Fruit fly (Drosophila melanogaster): ENCODE data around the gene CG17931.

Gene CG17931

DNA sequence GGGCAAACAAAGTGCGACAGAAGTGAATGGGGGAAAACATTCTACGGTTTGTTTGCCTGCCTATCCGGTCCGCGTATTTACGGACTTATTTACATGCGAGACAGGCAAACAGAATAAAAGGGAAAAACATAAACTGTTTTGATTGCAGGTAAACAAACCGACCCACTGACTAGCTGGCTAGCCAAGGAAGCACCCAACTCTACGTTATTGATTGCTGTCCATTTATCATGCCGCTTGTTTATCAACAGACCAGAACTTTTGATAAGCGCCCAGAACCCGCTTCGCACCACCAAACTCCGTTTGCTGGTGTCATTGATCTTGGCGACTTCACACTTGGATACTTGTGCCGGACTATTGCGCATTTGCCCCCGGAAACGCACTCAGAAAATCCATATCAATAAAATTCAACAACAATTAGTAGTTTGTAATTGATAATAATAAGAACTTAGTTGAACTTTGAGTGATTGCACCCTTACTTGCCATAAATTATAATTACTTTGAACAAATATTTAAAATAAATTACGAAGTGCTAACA lies 27.4 kb downstream of the CG17931 start (continued):
- TF ChIP-seq CG2678 (tag; optimal IDR thresholded peaks at IDR 0.05): peak; percentile 72
- peak; percentile 64 for TF ChIP-seq CG7556 (GFP tag; optimal IDR thresholded peaks at IDR 0.05)
- peak; percentile 48 for TF ChIP-seq CG7987 (GFP tag; optimal IDR thresholded peaks at IDR 0.05)
- peak; percentile 23 to 64 for TF ChIP-seq chif (GFP tag; optimal IDR thresholded peaks at IDR 0.05)
- no peak for TF ChIP-seq gro (GFP tag; optimal IDR thresholded peaks at IDR 0.05)
- peak; percentile 66 for TF ChIP-seq Hmr (GFP tag; optimal IDR thresholded peaks at IDR 0.05)
- TF ChIP-seq CG7357 (GFP tag; IDR thresholded peaks at IDR 0.05): no peak
- TF ChIP-seq Six4 (GFP tag; optimal IDR thresholded peaks at IDR 0.05): peak; percentile 31
- TF ChIP-seq CG15011 (GFP tag; optimal IDR thresholded peaks at IDR 0.05): peak; percentile 52
- TF ChIP-seq tio (GFP tag; optimal IDR thresholded peaks at IDR 0.05): peak; percentile 64
- peak; percentile 30 for TF ChIP-seq slou (GFP tag; optimal IDR thresholded peaks at IDR 0.05)
- peak; percentile 52; the same call in 1 of the 3 replicates for TF ChIP-seq CG11560 (tag; IDR thresholded peaks at IDR 0.05)
- TF ChIP-seq CG7745 (tag; optimal IDR thresholded peaks at IDR 0.05): peak; percentile 77
- peak; percentile 60 for TF ChIP-seq CG2120 (GFP tag; optimal IDR thresholded peaks at IDR 0.05)
- peak; percentile 53 for TF ChIP-seq CG12071 (GFP tag; optimal IDR thresholded peaks at IDR 0.05)
- TF ChIP-seq CG10543 (GFP tag; optimal IDR thresholded peaks at IDR 0.05): peak; percentile 70
- TF ChIP-seq hbn (GFP tag; IDR thresholded peaks at IDR 0.05; ENCODE audit: partially characterized antibody): no peak
- TF ChIP-seq ERR (GFP tag; optimal IDR thresholded peaks at IDR 0.05): peak; percentile 26
- TF ChIP-seq grn (GFP tag; optimal IDR thresholded peaks at IDR 0.05): peak; percentile 77
- TF ChIP-seq ash1 (GFP tag; optimal IDR thresholded peaks at IDR 0.05): no peak
- peak; percentile 75 for TF ChIP-seq Vsx1 (GFP tag; optimal IDR thresholded peaks at IDR 0.05)
- peak; percentile 9 for TF ChIP-seq CG6854 (GFP tag; optimal IDR thresholded peaks at IDR 0.05)
- peak; percentile 30; the same call in 1 of the 2 replicates for TF ChIP-seq CG4730 (GFP tag; IDR thresholded peaks at IDR 0.05)
- peak; percentile 53 for TF ChIP-seq btn (GFP tag; optimal IDR thresholded peaks at IDR 0.05)
- no peak for TF ChIP-seq CG11504 (tag; optimal IDR thresholded peaks at IDR 0.05)
- peak; percentile 83 for TF ChIP-seq ATbp (GFP tag; optimal IDR thresholded peaks at IDR 0.05)
- TF ChIP-seq CG31224 (GFP tag; IDR thresholded peaks at IDR 0.05): peak; percentile 29; the same call in 1 of the 2 replicates
- peak; percentile 89 for TF ChIP-seq CG33557 (GFP tag; optimal IDR thresholded peaks at IDR 0.05)
- no peak for TF ChIP-seq ssp (GFP tag; IDR thresholded peaks at IDR 0.05)
- peak; percentile 61; the same call in 1 of the 2 replicates for TF ChIP-seq sim (GFP tag; IDR thresholded peaks at IDR 0.05)
- TF ChIP-seq CG4282 (GFP tag; optimal IDR thresholded peaks at IDR 0.05): no peak
- peak; percentile 42 for TF ChIP-seq CG10274 (GFP tag; optimal IDR thresholded peaks at IDR 0.05)
- TF ChIP-seq toy (GFP tag; IDR thresholded peaks at IDR 0.05): peak; percentile 56; the same call in 1 of the 2 replicates
- TF ChIP-seq sc (optimal IDR thresholded peaks at IDR 0.05): no peak
- TF ChIP-seq sc (GFP tag; optimal IDR thresholded peaks at IDR 0.05): peak; percentile 83
- peak; percentile 39 for TF ChIP-seq NC2β (GFP tag; optimal IDR thresholded peaks at IDR 0.05)
- peak; percentile 74 for TF ChIP-seq caup (GFP tag; optimal IDR thresholded peaks at IDR 0.05; ENCODE audit: severe bottlenecking)
- peak; percentile 38 for TF ChIP-seq Atf-2 (GFP tag; optimal IDR thresholded peaks at IDR 0.05)
- TF ChIP-seq CG1792 (GFP tag; optimal IDR thresholded peaks at IDR 0.05): peak; percentile 63
- peak; percentile 24 for TF ChIP-seq CG16815 (GFP tag; optimal IDR thresholded peaks at IDR 0.05)
- no peak for TF ChIP-seq dan (GFP tag; IDR thresholded peaks at IDR 0.05)
- no peak for TF ChIP-seq Kr (GFP tag; optimal IDR thresholded peaks at IDR 0.05)
- TF ChIP-seq ttk (GFP tag; IDR thresholded peaks at IDR 0.05): no peak
- no peak for TF ChIP-seq cg (GFP tag; optimal IDR thresholded peaks at IDR 0.05)
- peak; percentile 21 for TF ChIP-seq CG3163 (GFP tag; optimal IDR thresholded peaks at IDR 0.05)
- TF ChIP-seq CG14441 (GFP tag; IDR thresholded peaks at IDR 0.05): peak; percentile 48; the same call in 1 of the 2 replicates
- TF ChIP-seq CG4424 (GFP tag; optimal IDR thresholded peaks at IDR 0.05): peak; percentile 28
- peak; percentile 22 for TF ChIP-seq CG7839 (tag; optimal IDR thresholded peaks at IDR 0.05)
- peak; percentile 81 for TF ChIP-seq CG13123 (GFP tag; optimal IDR thresholded peaks at IDR 0.05)
- TF ChIP-seq CG11085 (GFP tag; IDR thresholded peaks at IDR 0.05): no peak; the same call in 1 of the 2 replicates
